Worm (Caenorhabditis elegans) whole organism, mixed stage, embryonic: ENCODE results near the gene ddn-2.

ENCODE experiments used
- M03D4.4 ChIP-seq: sonication (generic microtip); optimal IDR thresholded peaks from 2 replicates; lab custom pipeline; 2017; ENCODE audit warnings: mild to moderate bottlenecking, missing genetic modification characterization, missing compliant biosample characterization
- bed-3 ChIP-seq: fragments of 200-800 bp; sonication (Bioruptor generic); optimal IDR thresholded peaks from 3 replicates; lab custom pipeline; 2018; ENCODE audit warnings: mild to moderate bottlenecking, missing genetic modification characterization, moderate library complexity, missing compliant biosample characterization
- blmp-1 ChIP-seq: fragments of 150-350 bp; optimal IDR thresholded peaks from 2 replicates; lab custom pipeline; 2014; ENCODE audit warnings: missing biosample characterization, missing genetic modification characterization
- ceh-39 ChIP-seq: fragments of 150-350 bp; optimal IDR thresholded peaks from 2 replicates; lab custom pipeline; 2014; ENCODE audit warnings: missing biosample characterization, missing genetic modification characterization
- ceh-43 ChIP-seq: fragments of 200-800 bp; sonication (Bioruptor generic); optimal IDR thresholded peaks from 2 replicates; lab custom pipeline; 2018; ENCODE audit warnings: mild to moderate bottlenecking, missing genetic modification characterization, moderate library complexity, missing compliant biosample characterization
- ceh-83 ChIP-seq: fragments of 200-800 bp; sonication (Bioruptor generic); optimal IDR thresholded peaks from 2 replicates; lab custom pipeline; 2018; ENCODE audit warnings: mild to moderate bottlenecking, missing genetic modification characterization, missing compliant biosample characterization
- ces-1 ChIP-seq: fragments of 150-350 bp; optimal IDR thresholded peaks from 2 replicates; lab custom pipeline; 2014; ENCODE audit warnings: missing biosample characterization, missing genetic modification reagents, missing genetic modification characterization
- cnd-1 ChIP-seq: fragments of 200-800 bp; sonication (Bioruptor generic); optimal IDR thresholded peaks from 2 replicates; lab custom pipeline; 2018; ENCODE audit warnings: mild to moderate bottlenecking, missing genetic modification characterization, missing compliant biosample characterization
- drap-1 ChIP-seq: fragments of 200-800 bp; sonication (Bioruptor generic); optimal IDR thresholded peaks from 3 replicates; lab custom pipeline; 2018; ENCODE audit warnings: mild to moderate bottlenecking, missing genetic modification characterization, missing compliant biosample characterization
- elt-1 ChIP-seq: sonication (generic microtip); optimal IDR thresholded peaks from 2 replicates; lab custom pipeline; 2017; ENCODE audit warnings: missing genetic modification characterization, mild to moderate bottlenecking, missing compliant biosample characterization, antibody characterized with exemption, moderate library complexity, borderline replicate concordance; ENCODE audit not compliant: insufficient read depth
- elt-3 ChIP-seq: fragments of 150-350 bp; optimal IDR thresholded peaks from 2 replicates; lab custom pipeline; 2014; ENCODE audit warnings: missing biosample characterization, missing genetic modification characterization
- flh-1 ChIP-seq: fragments of 200-800 bp; sonication (Bioruptor generic); optimal IDR thresholded peaks from 2 replicates; lab custom pipeline; 2018; ENCODE audit warnings: mild to moderate bottlenecking, missing genetic modification characterization, moderate library complexity, missing compliant biosample characterization
- ham-2 ChIP-seq: fragments of 200-800 bp; sonication (Bioruptor generic); optimal IDR thresholded peaks from 2 replicates; lab custom pipeline; 2018; ENCODE audit warnings: mild to moderate bottlenecking, missing genetic modification characterization, missing compliant biosample characterization
- lin-13 ChIP-seq: fragments of 150-350 bp; optimal IDR thresholded peaks from 2 replicates; lab custom pipeline; 2014; ENCODE audit warnings: missing biosample characterization, missing genetic modification characterization
- lin-32 ChIP-seq: fragments of 200-800 bp; sonication (Bioruptor generic); optimal IDR thresholded peaks from 2 replicates; lab custom pipeline; 2018; ENCODE audit warnings: mild to moderate bottlenecking, missing genetic modification characterization, missing compliant biosample characterization
- lsy-2 ChIP-seq: fragments of 150-350 bp; optimal IDR thresholded peaks from 2 replicates; lab custom pipeline; 2014; ENCODE audit warnings: missing biosample characterization, missing genetic modification characterization
- mep-1 ChIP-seq: fragments of 150-350 bp; optimal IDR thresholded peaks from 2 replicates; lab custom pipeline; 2017; ENCODE audit warnings: missing biosample characterization, missing genetic modification reagents, missing genetic modification characterization, inconsistent platforms
- nhr-12 ChIP-seq: fragments of 150-350 bp; optimal IDR thresholded peaks from 2 replicates; lab custom pipeline; 2014; ENCODE audit warnings: missing biosample characterization, missing genetic modification characterization
- nhr-2 ChIP-seq: fragments of 150-350 bp; optimal IDR thresholded peaks from 2 replicates; lab custom pipeline; 2014; ENCODE audit warnings: missing biosample characterization, missing genetic modification characterization
- nhr-237 ChIP-seq: fragments of 150-350 bp; optimal IDR thresholded peaks from 2 replicates; lab custom pipeline; 2014; ENCODE audit warnings: missing biosample characterization, missing genetic modification characterization
- nhr-28 ChIP-seq: fragments of 150-350 bp; optimal IDR thresholded peaks from 2 replicates; lab custom pipeline; 2014; ENCODE audit warnings: missing biosample characterization, missing genetic modification characterization
- nhr-76 ChIP-seq: sonication (generic microtip); optimal IDR thresholded peaks from 2 replicates; lab custom pipeline; 2017; ENCODE audit warnings: missing biosample characterization, missing genetic modification characterization
- pha-4 ChIP-seq: fragments of 150-350 bp; optimal IDR thresholded peaks from 2 replicates; lab custom pipeline; 2018; ENCODE audit warnings: missing biosample characterization, missing genetic modification reagents, missing genetic modification characterization
- sem-2 ChIP-seq: fragments of 200-800 bp; sonication (Bioruptor generic); optimal IDR thresholded peaks from 2 replicates; lab custom pipeline; 2018; ENCODE audit warnings: mild to moderate bottlenecking, missing genetic modification characterization, missing compliant biosample characterization
- snpc-4 ChIP-seq: fragments of 150-350 bp; optimal IDR thresholded peaks from 2 replicates; lab custom pipeline; 2014; ENCODE audit warnings: missing biosample characterization, missing genetic modification characterization
- sptf-1 ChIP-seq: sonication (generic microtip); optimal IDR thresholded peaks from 2 replicates; lab custom pipeline; 2017; ENCODE audit warnings: mild to moderate bottlenecking, missing genetic modification characterization, moderate library complexity, missing compliant biosample characterization
- tbx-8 ChIP-seq: fragments of 200-800 bp; sonication (Bioruptor generic); optimal IDR thresholded peaks from 2 replicates; lab custom pipeline; 2018; ENCODE audit warnings: mild to moderate bottlenecking, missing genetic modification characterization, moderate library complexity, missing compliant biosample characterization
- unc-120 ChIP-seq: sonication (generic microtip); optimal IDR thresholded peaks from 2 replicates; lab custom pipeline; 2017; ENCODE audit warnings: missing genetic modification characterization, missing compliant biosample characterization; ENCODE audit not compliant: poor library complexity, severe bottlenecking
- unc-62 ChIP-seq: fragments of 150-350 bp; optimal IDR thresholded peaks from 2 replicates; lab custom pipeline; 2014; ENCODE audit warnings: missing biosample characterization, missing genetic modification reagents, missing genetic modification characterization
- zip-8 ChIP-seq: fragments of 150-350 bp; optimal IDR thresholded peaks from 2 replicates; lab custom pipeline; 2014; ENCODE audit warnings: missing biosample characterization, missing genetic modification characterization
- ztf-11 ChIP-seq: fragments of 150-350 bp; optimal IDR thresholded peaks from 2 replicates; lab custom pipeline; 2014; ENCODE audit warnings: missing biosample characterization, missing genetic modification characterization

The ddn-2 gene

DNA sequence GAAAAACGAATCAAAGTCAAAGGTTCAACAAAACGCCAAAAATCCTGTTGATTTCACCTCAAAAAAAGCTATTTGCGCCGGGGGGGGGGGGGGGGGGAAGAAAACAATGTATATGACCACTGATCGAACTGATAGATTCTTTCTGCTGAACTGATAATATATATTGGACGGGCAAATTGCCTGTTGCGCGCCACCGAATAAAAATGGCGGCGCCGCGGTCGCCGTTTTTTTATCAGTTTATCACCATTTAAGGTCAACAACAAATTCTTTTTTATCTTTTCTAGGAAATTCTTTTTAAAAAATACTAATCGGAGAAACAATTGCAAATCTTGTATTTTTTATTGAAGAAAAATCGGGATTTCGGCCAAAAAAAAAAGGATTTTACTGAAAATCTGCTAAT is 29.1 kb upstream of the ddn-2 start:
- TF ChIP-seq ham-2 (GFP tag; lab: Kevin White, UChicago), result no peak
- no peak for TF ChIP-seq elt-1 (tag; lab: Kevin White, UChicago)
- TF ChIP-seq zip-8 (tag; lab: Kevin White, UChicago), result no peak
- no peak for TF ChIP-seq nhr-237 (tag; lab: Kevin White, UChicago)
- no peak for TF ChIP-seq M03D4.4 (tag; lab: Kevin White, UChicago)

DNA sequence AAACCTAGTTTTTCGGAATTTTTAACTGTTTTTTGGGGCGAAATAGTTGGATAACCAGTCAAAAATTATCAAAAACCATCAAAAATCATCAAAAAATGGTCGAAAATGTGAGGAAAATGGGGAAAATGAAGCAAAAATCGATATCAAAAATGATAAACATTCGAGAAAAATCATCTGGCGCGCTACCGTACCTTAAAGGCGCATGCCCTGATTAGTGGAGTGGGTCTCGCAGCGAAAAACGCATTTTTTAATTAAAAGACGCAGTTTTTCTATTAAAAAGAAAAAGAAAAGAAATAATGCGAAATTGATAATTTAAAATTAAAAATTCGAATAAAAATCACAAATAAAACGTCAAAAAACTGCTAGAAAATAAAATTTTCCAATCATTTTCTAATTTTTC is 28.5 kb upstream of the ddn-2 start, which contains the start of gene F35C5.1:
F35C5.1 (plus strand) TSS at position 399 of the 400 bp plus-strand sequence.
- no peak for TF ChIP-seq flh-1 (GFP tag; lab: Kevin White, UChicago)
- TF ChIP-seq drap-1 (GFP tag; lab: Kevin White, UChicago), result no peak
- TF ChIP-seq ceh-39 (tag; lab: Kevin White, UChicago), result no peak
- no peak for TF ChIP-seq mep-1
- no peak for TF ChIP-seq ceh-83 (GFP tag; lab: Kevin White, UChicago)
- no peak for TF ChIP-seq ceh-43 (GFP tag; lab: Kevin White, UChicago)
- TF ChIP-seq nhr-12 (tag; lab: Kevin White, UChicago), result no peak
- TF ChIP-seq sem-2 (GFP tag; lab: Kevin White, UChicago), result no peak
- TF ChIP-seq elt-1 (tag; lab: Kevin White, UChicago), result no peak
- TF ChIP-seq lsy-2, result no peak
- no peak for TF ChIP-seq sptf-1

DNA sequence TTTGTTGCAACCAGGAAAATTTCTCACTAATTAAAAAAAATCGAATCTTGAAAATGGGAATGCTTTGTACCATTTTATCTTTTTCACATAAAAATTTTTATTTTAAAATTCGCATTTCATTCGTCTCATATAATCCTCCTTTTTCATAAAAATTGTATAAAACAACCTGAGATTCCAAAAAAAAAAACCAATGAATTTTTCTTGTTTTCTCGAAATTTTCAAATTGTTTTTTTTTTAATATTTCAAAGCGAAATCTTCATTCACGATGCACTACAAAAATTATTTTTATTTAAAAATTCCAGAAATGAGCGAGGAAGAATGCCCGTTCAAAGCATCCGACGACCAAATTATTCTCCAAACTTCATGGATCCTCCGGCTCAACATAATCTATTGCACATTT is 23.9 kb upstream of the ddn-2 start, which contains the start of gene sra-14:
sra-14 (plus strand) TSS at position 301 of the 400 bp plus-strand sequence.
- TF ChIP-seq sptf-1 (no peak), ztf-11 (no peak), nhr-76 (no peak), ceh-43 (GFP tag; lab: Kevin White, UChicago) (no peak), snpc-4 (no peak), drap-1 (GFP tag; lab: Kevin White, UChicago) (no peak), bed-3 (no peak), cnd-1 (tag; lab: Kevin White, UChicago) (no peak), pha-4 (tag; lab: Kevin White, UChicago) (no peak), M03D4.4 (tag; lab: Kevin White, UChicago) (no peak), tbx-8 (GFP tag; lab: Kevin White, UChicago) (no peak), nhr-237 (tag; lab: Kevin White, UChicago) (no peak), ces-1 (GFP tag; lab: Kevin White, UChicago) (no peak), lsy-2 (no peak), blmp-1 (no peak), lin-32 (GFP tag; lab: Kevin White, UChicago) (no peak), sem-2 (GFP tag; lab: Kevin White, UChicago) (no peak)

DNA sequence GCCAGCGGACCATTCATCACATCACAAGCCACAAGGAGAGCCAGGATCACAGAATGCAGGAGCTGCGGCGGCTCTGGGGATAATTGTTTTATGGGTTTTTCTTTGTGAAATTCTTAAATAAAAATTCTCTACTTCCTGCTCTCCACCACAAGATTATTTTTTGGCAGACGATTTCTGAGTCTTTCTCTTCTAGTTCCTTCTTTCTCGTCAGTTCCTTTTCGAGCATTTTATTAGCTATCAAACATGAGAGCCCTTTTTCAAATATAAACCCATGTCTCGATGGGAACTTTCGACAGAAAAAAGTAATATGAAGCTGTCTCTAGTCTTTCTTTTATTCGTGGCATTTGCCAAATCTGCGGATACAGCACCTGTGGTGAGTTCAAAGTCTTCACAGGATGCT is 20.4 kb upstream of the ddn-2 start, which contains the start of gene F35C5.3:
F35C5.3 (plus strand) TSS at position 301 of the 400 bp plus-strand sequence.
- TF ChIP-seq sem-2 (GFP tag; lab: Kevin White, UChicago), result no peak
- no peak for TF ChIP-seq unc-120 (tag; lab: Kevin White, UChicago)
- TF ChIP-seq lin-13 (tag; lab: Kevin White, UChicago), result no peak
- TF ChIP-seq lsy-2, result no peak
- no peak for TF ChIP-seq nhr-12 (tag; lab: Kevin White, UChicago)
- no peak for TF ChIP-seq cnd-1 (tag; lab: Kevin White, UChicago)
- no peak for TF ChIP-seq ceh-43 (GFP tag; lab: Kevin White, UChicago)
- TF ChIP-seq tbx-8 (GFP tag; lab: Kevin White, UChicago), result no peak
- TF ChIP-seq unc-62 (GFP tag; lab: Kevin White, UChicago), result no peak
- TF ChIP-seq flh-1 (GFP tag; lab: Kevin White, UChicago), result no peak
- no peak for TF ChIP-seq bed-3
- no peak for TF ChIP-seq ces-1 (GFP tag; lab: Kevin White, UChicago)
- no peak for TF ChIP-seq elt-3 (tag; lab: Kevin White, UChicago)
- TF ChIP-seq nhr-28 (tag; lab: Kevin White, UChicago), result no peak
- TF ChIP-seq nhr-76, result no peak
- no peak for TF ChIP-seq M03D4.4 (tag; lab: Kevin White, UChicago)
- TF ChIP-seq, all 35 proteins: peak for 0

DNA sequence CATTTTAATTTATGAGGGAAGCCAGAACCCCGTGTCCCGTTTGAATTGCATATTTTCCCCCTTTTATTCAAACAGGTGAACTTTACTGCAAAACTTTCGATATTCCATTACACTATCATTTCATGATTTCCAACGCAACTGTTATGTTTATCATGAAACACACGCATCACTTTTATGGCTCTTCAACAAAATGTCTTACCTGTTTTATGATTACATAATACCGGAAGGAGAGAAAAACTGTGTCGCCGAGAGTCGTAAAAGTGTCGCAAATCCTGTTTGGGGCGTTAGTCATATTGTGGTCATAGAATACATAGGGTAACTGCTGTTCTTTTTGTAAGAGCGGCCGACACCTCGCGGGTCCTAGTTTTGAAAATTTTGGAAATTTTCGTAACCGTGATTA is 16.5 kb upstream of the ddn-2 start:
- TF ChIP-seq ceh-39 (tag; lab: Kevin White, UChicago), result no peak
- no peak for TF ChIP-seq nhr-2 (tag; lab: Kevin White, UChicago)
- TF ChIP-seq blmp-1, result no peak
- no peak for TF ChIP-seq unc-62 (GFP tag; lab: Kevin White, UChicago)
- no peak for TF ChIP-seq unc-120 (tag; lab: Kevin White, UChicago)
- TF ChIP-seq lin-13 (tag; lab: Kevin White, UChicago), result no peak
